2 fruit fly cellular contexts compared by ENCODE assay signal in the genomic region with DNA sequence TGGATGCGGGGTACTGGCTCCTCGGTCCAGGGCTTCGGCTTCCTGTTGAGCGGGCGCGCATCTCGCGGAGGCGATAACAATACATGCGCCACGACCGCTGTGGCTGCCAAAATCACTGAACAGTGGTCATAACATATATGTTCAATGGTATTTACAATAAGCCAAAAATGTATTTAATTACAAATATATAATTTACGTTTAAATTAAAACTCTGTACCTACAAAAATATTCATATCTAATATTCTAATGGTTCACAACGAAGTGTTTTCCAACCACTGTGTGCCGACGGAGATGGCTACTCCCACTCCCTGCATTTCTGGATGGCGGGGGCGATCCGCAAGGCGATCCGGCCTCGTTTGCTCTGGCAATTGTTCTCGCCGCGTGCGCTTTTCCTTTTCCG.
A peak's percentile ranks its signal among the peaks of the same experiment; 100 is the strongest.
TF ChIP-seq lines count a peak whose summit lies in the region.

No protein-coding gene starts in this region.

TF ChIP-seq in whole organism, embryonic, 481 proteins besides CTCF, POLR2A, EP300 and RAD21 (continued from another document and continues in another):
- TF ChIP-seq CG10979 (tag; optimal IDR thresholded peaks at IDR 0.05; lab: Kevin White, UChicago) (no peak), BtbVII (GFP tag; optimal IDR thresholded peaks at IDR 0.05; lab: Kevin White, UChicago) (no peak), CG3407 (GFP tag; optimal IDR thresholded peaks at IDR 0.05; lab: Kevin White, UChicago) (no peak), bsh (GFP tag; optimal IDR thresholded peaks at IDR 0.05; lab: Kevin White, UChicago) (peak in 1 of 2 experiments; percentile 64), CG4404 (GFP tag; IDR thresholded peaks at IDR 0.05; lab: Robert Waterston, UW) (peak; percentile 61), az2 (GFP tag; optimal IDR thresholded peaks at IDR 0.05; lab: Kevin White, UChicago) (peak; percentile 7), Drgx (GFP tag; IDR thresholded peaks at IDR 0.05; lab: Robert Waterston, UW) (peak; percentile 40), Xrp1 (GFP tag; IDR thresholded peaks at IDR 0.05; lab: Robert Waterston, UW) (peak; percentile 70; the same call in 1 of the 2 replicates), sc (optimal IDR thresholded peaks at IDR 0.05; lab: Kevin White, UChicago) (no peak), sc (GFP tag; optimal IDR thresholded peaks at IDR 0.05; lab: Kevin White, UChicago) (no peak), CG18764 (GFP tag; optimal IDR thresholded peaks at IDR 0.05; lab: Kevin White, UChicago) (no peak), ems (GFP tag; optimal IDR thresholded peaks at IDR 0.05; lab: Kevin White, UChicago) (no peak), Ssrp (tag; optimal IDR thresholded peaks at IDR 0.05; lab: Kevin White, UChicago) (peak; percentile 14), CG2712 (tag; optimal IDR thresholded peaks at IDR 0.05; lab: Kevin White, UChicago) (peak; percentile 21), pb (GFP tag; optimal IDR thresholded peaks at IDR 0.05; lab: Kevin White, UChicago) (no peak), gem (tag; optimal IDR thresholded peaks at IDR 0.05; lab: Kevin White, UChicago) (peak; percentile 43), esg (GFP tag; conservative IDR thresholded peaks at IDR 0.05; lab: Robert Waterston, UW) (peak; percentile 33; the same call in 1 of the 2 replicates), Atf-2 (GFP tag; optimal IDR thresholded peaks at IDR 0.05; lab: Kevin White, UChicago) (no peak), CG5180 (GFP tag; optimal IDR thresholded peaks at IDR 0.05; lab: Kevin White, UChicago) (no peak), H2.0 (GFP tag; IDR thresholded peaks at IDR 0.05; lab: Robert Waterston, UW) (peak; percentile 27; the same call in 1 of the 2 replicates), CG4730 (GFP tag; IDR thresholded peaks at IDR 0.05; lab: Robert Waterston, UW) (no peak), CG18599 (GFP tag; optimal IDR thresholded peaks at IDR 0.05; lab: Kevin White, UChicago) (no peak), gsb (GFP tag; IDR thresholded peaks at IDR 0.05; lab: Robert Waterston, UW) (no peak), lmd (GFP tag; IDR thresholded peaks at IDR 0.05; lab: Robert Waterston, UW) (peak; percentile 42; the same call in 1 of the 2 replicates), slou (GFP tag; optimal IDR thresholded peaks at IDR 0.05; lab: Kevin White, UChicago) (no peak), CG15479 (GFP tag; optimal IDR thresholded peaks at IDR 0.05; lab: Kevin White, UChicago) (no peak), odd (GFP tag; optimal IDR thresholded peaks at IDR 0.05; lab: Kevin White, UChicago) (no peak), CG11504 (tag; optimal IDR thresholded peaks at IDR 0.05; lab: Kevin White, UChicago) (no peak), CG2120 (GFP tag; optimal IDR thresholded peaks at IDR 0.05; lab: Kevin White, UChicago) (no peak), peb (GFP tag; IDR thresholded peaks at IDR 0.05; lab: Robert Waterston, UW) (peak; percentile 20; the same call in 1 of the 2 replicates), Gug (GFP tag; IDR thresholded peaks at IDR 0.05; lab: Robert Waterston, UW) (0 out of 4 replicates have a peak, but pooled peaks have one; percentile 3), CG7271 (tag; optimal IDR thresholded peaks at IDR 0.05; lab: Kevin White, UChicago) (no peak), vvl (GFP tag; IDR thresholded peaks at IDR 0.05; lab: Robert Waterston, UW) (peak; percentile 12; the same call in 1 of the 2 replicates), HLH3B (GFP tag; IDR thresholded peaks at IDR 0.05; lab: Robert Waterston, UW) (0 out of 2 replicates have a peak, but pooled peaks have one; percentile 5), sens (GFP tag; lab: Kevin White, UChicago) (peak; percentile 34), row (GFP tag; IDR thresholded peaks at IDR 0.05; lab: Robert Waterston, UW) (peak; percentile 39; the same call in 2 of the 3 replicates), sens-2 (GFP tag; IDR thresholded peaks at IDR 0.05; lab: Robert Waterston, UW) (no peak; the same call in 1 of the 2 replicates), bcd (GFP tag; optimal IDR thresholded peaks at IDR 0.05; lab: Kevin White, UChicago) (no peak), Neu2 (GFP tag; optimal IDR thresholded peaks at IDR 0.05; lab: Kevin White, UChicago; ENCODE audit: borderline replicate concordance) (no peak), pan (optimal IDR thresholded peaks at IDR 0.05; lab: Kevin White, UChicago) (no peak), pan (GFP tag; optimal IDR thresholded peaks at IDR 0.05 in 1 of 2, IDR thresholded peaks at IDR 0.05 in 1 of 2) (peak in 1 of 2 experiments; percentile 35), CG31441 (GFP tag; IDR thresholded peaks at IDR 0.05; lab: Robert Waterston, UW) (no peak), CG16815 (GFP tag; optimal IDR thresholded peaks at IDR 0.05; lab: Kevin White, UChicago) (peak; percentile 18), otp (GFP tag; IDR thresholded peaks at IDR 0.05; lab: Robert Waterston, UW) (peak; percentile 45; the same call in 1 of the 3 replicates), CG2129 (GFP tag; IDR thresholded peaks at IDR 0.05; lab: Robert Waterston, UW; ENCODE audit: partially characterized antibody) (no peak), CG12155 (GFP tag; optimal IDR thresholded peaks at IDR 0.05; lab: Kevin White, UChicago) (no peak), ci (GFP tag; IDR thresholded peaks at IDR 0.05; lab: Robert Waterston, UW) (peak; percentile 61; the same call in 1 of the 3 replicates), CG9817 (tag; optimal IDR thresholded peaks at IDR 0.05; lab: Kevin White, UChicago) (no peak), B-H2 (GFP tag; optimal IDR thresholded peaks at IDR 0.05; lab: Kevin White, UChicago) (no peak), CG6689 (GFP tag; IDR thresholded peaks at IDR 0.05; lab: Robert Waterston, UW) (peak; percentile 45; the same call in 1 of the 2 replicates), CG34224 (GFP tag; IDR thresholded peaks at IDR 0.05; lab: Robert Waterston, UW; ENCODE audit: partially characterized antibody) (no peak), CG8359 (GFP tag; optimal IDR thresholded peaks at IDR 0.05; lab: Kevin White, UChicago; ENCODE audit: borderline replicate concordance) (no peak), E2f1 (GFP tag; IDR thresholded peaks at IDR 0.05; lab: Robert Waterston, UW) (peak; percentile 26; the same call in 1 of the 2 replicates), Med (GFP tag; lab: Kevin White, UChicago) (no peak), CG13287 (GFP tag; IDR thresholded peaks at IDR 0.05; lab: Robert Waterston, UW; ENCODE audit: partially characterized antibody) (no peak), Blimp-1 (GFP tag; optimal IDR thresholded peaks at IDR 0.05; lab: Kevin White, UChicago) (peak; percentile 10), chm (GFP tag; IDR thresholded peaks at IDR 0.05; lab: Robert Waterston, UW) (peak; percentile 55; the same call in 1 of the 2 replicates), wor (GFP tag; IDR thresholded peaks at IDR 0.05; lab: Robert Waterston, UW) (0 out of 2 replicates have a peak, but pooled peaks have one; percentile 15), stc (GFP tag; IDR thresholded peaks at IDR 0.05; lab: Robert Waterston, UW) (peak; percentile 56; the same call in 1 of the 2 replicates), Lhr (GFP tag; optimal IDR thresholded peaks at IDR 0.05; lab: Kevin White, UChicago) (no peak), grau (tag; optimal IDR thresholded peaks at IDR 0.05; lab: Kevin White, UChicago) (no peak)

TF ChIP-seq in whole organism, prepupa, 60 proteins besides CTCF, POLR2A, EP300 and RAD21 (continued from another document):
- no peak for TF ChIP-seq CG16779 (tag; optimal IDR thresholded peaks at IDR 0.05; lab: Kevin White, UChicago)
- TF ChIP-seq CG3032 (tag; optimal IDR thresholded peaks at IDR 0.05; lab: Kevin White, UChicago), result no peak
- TF ChIP-seq achi (GFP tag; optimal IDR thresholded peaks at IDR 0.05; lab: Kevin White, UChicago), result peak; percentile 32
- TF ChIP-seq pdm3 (GFP tag; optimal IDR thresholded peaks at IDR 0.05; lab: Kevin White, UChicago), result peak; percentile 7
- no peak for TF ChIP-seq dac (GFP tag; optimal IDR thresholded peaks at IDR 0.05; lab: Kevin White, UChicago)
- TF ChIP-seq CG8119 (GFP tag; IDR thresholded peaks at IDR 0.05; lab: Robert Waterston, UW), result peak; percentile 28; the same call in 2 of the 3 replicates
- no peak for TF ChIP-seq Hr38 (GFP tag; optimal IDR thresholded peaks at IDR 0.05; lab: Kevin White, UChicago)
- no peak for TF ChIP-seq fd59A (GFP tag; optimal IDR thresholded peaks at IDR 0.05; lab: Kevin White, UChicago)
- no peak for TF ChIP-seq CG8319 (GFP tag; optimal IDR thresholded peaks at IDR 0.05; lab: Kevin White, UChicago)
- TF ChIP-seq vri (GFP tag; optimal IDR thresholded peaks at IDR 0.05; lab: Kevin White, UChicago), result no peak
- TF ChIP-seq CG11762 (GFP tag; optimal IDR thresholded peaks at IDR 0.05; lab: Kevin White, UChicago; ENCODE audit: insufficient read depth), result no peak
- TF ChIP-seq Ets21C (GFP tag; optimal IDR thresholded peaks at IDR 0.05; lab: Kevin White, UChicago), result no peak
- TF ChIP-seq Smox (GFP tag; optimal IDR thresholded peaks at IDR 0.05; lab: Kevin White, UChicago), result peak; percentile 28
- no peak for TF ChIP-seq CG11902 (GFP tag; optimal IDR thresholded peaks at IDR 0.05; lab: Kevin White, UChicago)
- no peak for TF ChIP-seq fkh (GFP tag; optimal IDR thresholded peaks at IDR 0.05; lab: Kevin White, UChicago)
- no peak for TF ChIP-seq CG6808 (GFP tag; optimal IDR thresholded peaks at IDR 0.05; lab: Kevin White, UChicago)
- TF ChIP-seq CG7368 (GFP tag; optimal IDR thresholded peaks at IDR 0.05; lab: Kevin White, UChicago), result no peak
- TF ChIP-seq spab (GFP tag; optimal IDR thresholded peaks at IDR 0.05; lab: Kevin White, UChicago), result no peak
- TF ChIP-seq cyc (GFP tag; optimal IDR thresholded peaks at IDR 0.05; lab: Kevin White, UChicago), result peak; percentile 7
- TF ChIP-seq OdsH (GFP tag; optimal IDR thresholded peaks at IDR 0.05; lab: Kevin White, UChicago), result peak; percentile 31
- TF ChIP-seq Eip78C (GFP tag; lab: Kevin White, UChicago), result peak; percentile 59
- TF ChIP-seq esn (GFP tag; optimal IDR thresholded peaks at IDR 0.05; lab: Kevin White, UChicago), result peak; percentile 50
- TF ChIP-seq Met (GFP tag; optimal IDR thresholded peaks at IDR 0.05; lab: Kevin White, UChicago), result peak; percentile 43
- no peak for TF ChIP-seq Lpt (GFP tag; optimal IDR thresholded peaks at IDR 0.05; lab: Kevin White, UChicago)
- TF ChIP-seq CG6854 (GFP tag; optimal IDR thresholded peaks at IDR 0.05; lab: Kevin White, UChicago), result no peak
- TF ChIP-seq CG6276 (GFP tag; optimal IDR thresholded peaks at IDR 0.05; lab: Kevin White, UChicago), result no peak
- TF ChIP-seq CG1621 (tag; optimal IDR thresholded peaks at IDR 0.05; lab: Kevin White, UChicago), result no peak
- TF ChIP-seq acj6 (GFP tag; optimal IDR thresholded peaks at IDR 0.05; lab: Kevin White, UChicago), result no peak
- no peak for TF ChIP-seq CG34406 (GFP tag; optimal IDR thresholded peaks at IDR 0.05; lab: Kevin White, UChicago)
- peak; percentile 38 for TF ChIP-seq CG3919 (GFP tag; optimal IDR thresholded peaks at IDR 0.05; lab: Kevin White, UChicago)
- no peak for TF ChIP-seq CG10669 (GFP tag; optimal IDR thresholded peaks at IDR 0.05; lab: Kevin White, UChicago)
- no peak for TF ChIP-seq dsx (GFP tag; optimal IDR thresholded peaks at IDR 0.05; lab: Kevin White, UChicago; ENCODE audit: poor library complexity, severe bottlenecking)
- peak; percentile 26 for TF ChIP-seq Sox14 (GFP tag; optimal IDR thresholded peaks at IDR 0.05; lab: Kevin White, UChicago)
- peak; percentile 6 for TF ChIP-seq CG31627 (GFP tag; optimal IDR thresholded peaks at IDR 0.05; lab: Kevin White, UChicago)
- 0 out of 2 replicates have a peak, but pooled peaks have one; percentile 18 for TF ChIP-seq Gug (GFP tag; IDR thresholded peaks at IDR 0.05; lab: Robert Waterston, UW)
- TF ChIP-seq Hr39 (GFP tag; optimal IDR thresholded peaks at IDR 0.05; lab: Kevin White, UChicago), result peak; percentile 12
- peak; percentile 30 for TF ChIP-seq lz (GFP tag; optimal IDR thresholded peaks at IDR 0.05; lab: Kevin White, UChicago)
